Worm (Caenorhabditis elegans): ENCODE measurements around the gene comt-3.

The comt-3 gene

DNA sequence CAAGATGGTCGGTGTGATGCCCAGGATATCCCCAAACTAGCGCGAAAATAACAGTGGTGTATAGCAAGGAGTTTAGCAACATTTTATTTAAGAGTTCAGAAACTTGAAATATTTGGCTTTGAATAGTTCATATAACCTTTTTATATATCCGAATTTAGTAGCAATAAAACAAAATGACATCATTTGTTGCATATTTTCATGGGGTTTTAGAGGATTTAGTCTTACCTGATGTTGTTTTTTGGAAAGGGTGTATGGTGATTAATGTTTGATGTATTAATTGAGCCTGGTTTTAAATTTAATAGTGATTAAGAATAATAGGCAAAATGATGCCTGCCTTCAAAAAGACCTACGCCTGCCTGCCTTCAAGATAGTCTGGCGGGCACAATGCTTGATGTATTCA, 40.9 kb upstream of the comt-3 start, which contains the start of gene F59A7.2:
F59A7.2 (minus strand) TSS at position 101 of the 400 bp plus-strand sequence.
- TF ChIP-seq T23F11.4 (GFP tag; optimal IDR thresholded peaks at IDR 0.05), result no peak
- TF ChIP-seq sdc-2 (tag; optimal IDR thresholded peaks at IDR 0.05), result no peak
- TF ChIP-seq F13H6.1 (tag; optimal IDR thresholded peaks at IDR 0.05), result no peak
- no peak for TF ChIP-seq ahr-1 (tag; optimal IDR thresholded peaks at IDR 0.05)
- no peak for TF ChIP-seq tbx-2 (tag; optimal IDR thresholded peaks at IDR 0.05)
- no peak for TF ChIP-seq npax-4 (tag; optimal IDR thresholded peaks at IDR 0.05)
- no peak for TF ChIP-seq fkh-10 (GFP tag; optimal IDR thresholded peaks at IDR 0.05)
- no peak for TF ChIP-seq lim-6 (tag; optimal IDR thresholded peaks at IDR 0.05)
- TF ChIP-seq syd-9 (tag; optimal IDR thresholded peaks at IDR 0.05), result no peak
- TF ChIP-seq eyg-1 (tag; optimal IDR thresholded peaks at IDR 0.05), result no peak
- no peak for TF ChIP-seq ceh-48 (tag; optimal IDR thresholded peaks at IDR 0.05)
- TF ChIP-seq fax-1 (tag; optimal IDR thresholded peaks at IDR 0.05), result no peak
- no peak for TF ChIP-seq che-1 (tag; optimal IDR thresholded peaks at IDR 0.05)
- no peak for TF ChIP-seq ceh-30 (tag; optimal IDR thresholded peaks at IDR 0.05)

DNA sequence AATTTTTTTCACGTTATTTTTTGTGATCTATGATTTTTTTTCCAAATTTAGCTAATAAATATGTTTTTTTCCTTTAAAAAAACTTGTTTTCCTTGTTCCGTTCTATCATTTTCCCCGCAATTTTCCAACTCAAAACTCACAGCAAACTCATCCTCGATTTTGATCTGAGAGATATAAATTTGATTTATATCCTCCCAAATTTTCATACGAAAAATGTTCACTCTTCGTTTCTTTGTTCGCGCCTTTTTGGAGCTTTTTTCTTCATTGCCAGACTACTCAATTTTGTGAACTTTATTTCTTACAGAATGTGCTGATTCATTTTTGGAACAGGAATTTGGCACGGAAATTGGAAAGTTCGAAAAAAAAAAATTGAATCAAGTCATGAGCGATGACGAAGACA, 38.6 kb upstream of the comt-3 start, which contains the start of gene F59A7.14:
F59A7.14 (plus strand) TSS at position 301 of the 400 bp plus-strand sequence.
- TF ChIP-seq pqm-1 (tag; optimal IDR thresholded peaks at IDR 0.05), result no peak
- no peak for TF ChIP-seq ceh-34 (tag; optimal IDR thresholded peaks at IDR 0.05)
- TF ChIP-seq gmeb-2 (tag; optimal IDR thresholded peaks at IDR 0.05), result no peak
- no peak for TF ChIP-seq ceh-48 (tag; optimal IDR thresholded peaks at IDR 0.05)
- TF ChIP-seq ceh-31 (tag; optimal IDR thresholded peaks at IDR 0.05), result no peak
- no peak for TF ChIP-seq elt-4 (tag; optimal IDR thresholded peaks at IDR 0.05)
- no peak for TF ChIP-seq hlh-30 (tag; optimal IDR thresholded peaks at IDR 0.05; ENCODE audit: insufficient read depth)
- TF ChIP-seq ceh-30 (tag; optimal IDR thresholded peaks at IDR 0.05), result no peak
- TF ChIP-seq odd-2 (tag; optimal IDR thresholded peaks at IDR 0.05), result no peak
- TF ChIP-seq nhr-11 (tag; optimal IDR thresholded peaks at IDR 0.05), result no peak

DNA sequence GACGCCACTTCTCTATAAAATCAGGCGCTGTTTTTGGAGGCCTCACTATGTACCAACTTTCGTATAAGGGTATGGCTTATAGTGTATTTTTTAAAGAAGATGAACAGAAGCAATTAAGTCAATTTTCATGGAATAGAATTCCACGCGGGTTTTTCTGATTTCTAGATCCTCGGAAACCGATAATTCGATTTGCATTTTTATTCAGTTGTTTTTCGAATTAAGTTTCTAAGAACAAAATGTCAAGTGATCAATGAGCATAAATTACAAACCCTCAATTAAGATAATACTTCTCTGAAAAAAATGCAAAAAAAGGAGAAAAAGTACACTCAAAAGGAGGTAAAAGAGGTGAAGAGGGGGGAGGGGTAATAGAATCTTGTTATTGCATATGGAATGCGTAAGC, 36.1 kb upstream of the comt-3 start:
- TF ChIP-seq ceh-19 (GFP tag; optimal IDR thresholded peaks at IDR 0.05) (no peak), pros-1 (tag; optimal IDR thresholded peaks at IDR 0.05) (no peak), tbx-2 (tag; optimal IDR thresholded peaks at IDR 0.05) (no peak), pat-9 (tag; optimal IDR thresholded peaks at IDR 0.05) (no peak), odd-2 (tag; optimal IDR thresholded peaks at IDR 0.05) (no peak)

DNA sequence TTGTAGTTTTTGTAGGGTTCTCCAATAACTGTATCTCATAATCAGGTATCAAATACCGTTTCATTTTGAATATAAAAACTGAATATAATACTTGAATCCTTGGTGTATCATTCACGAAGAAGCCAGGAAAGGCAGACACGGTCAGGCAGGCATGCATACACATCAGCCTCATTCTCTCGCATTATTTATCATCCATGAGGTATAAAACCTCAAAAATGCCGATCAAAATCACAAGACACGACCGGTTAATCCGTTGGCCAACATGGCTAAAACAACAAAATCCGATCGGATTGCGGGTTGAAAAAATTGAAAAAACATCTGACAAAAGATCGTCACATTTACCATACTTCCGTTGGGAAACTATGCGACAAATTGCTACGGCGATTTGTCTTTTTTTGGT, 35.0 kb upstream of the comt-3 start, which contains the start of gene F59A7.5:
F59A7.5 (plus strand) TSS at position 301 of the 400 bp plus-strand sequence.
- TF ChIP-seq fkh-10 (GFP tag; optimal IDR thresholded peaks at IDR 0.05), result no peak
- TF ChIP-seq fax-1 (tag; optimal IDR thresholded peaks at IDR 0.05), result no peak
- no peak for TF ChIP-seq hlh-8 (tag; optimal IDR thresholded peaks at IDR 0.05)
- TF ChIP-seq nhr-232 (tag; optimal IDR thresholded peaks at IDR 0.05), result no peak
- TF ChIP-seq F13H6.1 (tag; optimal IDR thresholded peaks at IDR 0.05), result no peak
- no peak for TF ChIP-seq hlh-30 (tag; optimal IDR thresholded peaks at IDR 0.05; ENCODE audit: insufficient read depth)
- no peak for TF ChIP-seq sox-4 (tag; optimal IDR thresholded peaks at IDR 0.05)

DNA sequence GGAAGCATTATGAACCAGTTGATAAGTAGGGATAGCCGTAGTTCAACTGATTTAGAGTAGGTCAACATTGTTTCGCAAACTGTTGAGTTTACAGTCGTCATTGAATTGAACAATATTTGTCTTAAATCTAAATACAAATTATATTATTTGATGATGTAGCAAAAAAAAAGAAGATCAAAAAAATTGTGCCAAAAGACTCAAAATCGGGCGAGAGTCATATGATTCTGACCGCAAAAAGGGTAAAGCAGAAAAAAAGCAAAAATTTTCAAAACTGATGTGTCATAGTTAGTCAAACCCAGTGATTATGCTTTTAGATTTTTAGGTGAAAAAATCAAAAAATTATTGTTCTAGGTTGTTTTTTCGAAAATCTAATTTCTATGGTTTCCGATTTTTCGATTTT, 29.6 kb upstream of the comt-3 start, which contains the start of gene srab-13:
srab-13 (minus strand) TSS at position 101 of the 400 bp plus-strand sequence.
- TF ChIP-seq ceh-31 (tag; optimal IDR thresholded peaks at IDR 0.05) (no peak), odd-2 (tag; optimal IDR thresholded peaks at IDR 0.05) (no peak), ttx-3 (tag; optimal IDR thresholded peaks at IDR 0.05) (no peak), hlh-13 (GFP tag; optimal IDR thresholded peaks at IDR 0.05) (no peak), sdc-2 (tag; optimal IDR thresholded peaks at IDR 0.05) (no peak), ceh-2 (tag; optimal IDR thresholded peaks at IDR 0.05) (no peak), dve-1 (tag; optimal IDR thresholded peaks at IDR 0.05) (no peak), hlh-6 (tag; optimal IDR thresholded peaks at IDR 0.05) (no peak), T23F11.4 (GFP tag; optimal IDR thresholded peaks at IDR 0.05) (no peak), ahr-1 (tag; optimal IDR thresholded peaks at IDR 0.05) (no peak), unc-55 (GFP tag; optimal IDR thresholded peaks at IDR 0.05) (no peak), mec-3 (tag; optimal IDR thresholded peaks at IDR 0.05; ENCODE audit: borderline replicate concordance) (no peak), fkh-6 (tag; optimal IDR thresholded peaks at IDR 0.05) (no peak), F13H6.1 (tag; optimal IDR thresholded peaks at IDR 0.05) (no peak), ceh-34 (tag; optimal IDR thresholded peaks at IDR 0.05) (no peak), pqm-1 (tag; optimal IDR thresholded peaks at IDR 0.05) (no peak), pax-1 (tag; optimal IDR thresholded peaks at IDR 0.05) (no peak), elt-2 (tag; optimal IDR thresholded peaks at IDR 0.05) (no peak), pag-3 (tag; optimal IDR thresholded peaks at IDR 0.05; ENCODE audit: borderline replicate concordance) (no peak), unc-86 (tag; optimal IDR thresholded peaks at IDR 0.05) (no peak)

Data from whole organism, late embryonic.